Fruit fly (Drosophila melanogaster): ENCODE results near the gene SF2.

The SF2 gene

DNA sequence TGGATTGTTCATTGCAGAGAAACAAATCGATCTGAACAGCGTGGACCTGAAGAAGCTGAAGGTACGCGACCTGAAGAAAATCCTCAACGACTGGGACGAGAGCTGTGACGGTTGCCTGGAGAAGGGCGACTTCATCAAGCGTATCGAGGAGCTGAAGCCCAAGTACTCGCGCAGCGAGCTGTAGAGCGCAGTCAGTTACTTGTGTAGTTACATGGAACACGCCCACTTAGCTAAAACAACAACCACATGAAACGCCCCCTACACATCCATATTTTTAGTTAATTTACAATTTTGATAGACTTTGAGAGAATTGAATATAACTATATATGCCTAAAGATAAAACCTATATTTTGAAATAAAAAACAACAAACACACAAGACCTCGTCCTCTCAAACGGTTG, 8.6 kb upstream of the SF2 start:
- peak; percentile 25 to 57 for TF ChIP-seq CTCF (optimal IDR thresholded peaks at IDR 0.05)
- no peak for TF ChIP-seq CG8478 (optimal IDR thresholded peaks at IDR 0.05)

- TF ChIP-seq CTCF (optimal IDR thresholded peaks at IDR 0.05): peak; percentile 24 to 38
- no peak for TF ChIP-seq CG8478 (optimal IDR thresholded peaks at IDR 0.05)
Observed at dm6 chr3R:16349111-16349655, 7.4 kb upstream of the SF2 start, which contains the start of the genes CG14879 and Manf. CG14879 (minus strand) TSS chr3R:16349226. Manf (plus strand) TSS chr3R:16349404.

- TF ChIP-seq CTCF (optimal IDR thresholded peaks at IDR 0.05) (no peak), CG8478 (optimal IDR thresholded peaks at IDR 0.05) (no peak)
Observed at dm6 chr3R:16348289-16348688, 6.5 kb upstream of the SF2 start.

DNA sequence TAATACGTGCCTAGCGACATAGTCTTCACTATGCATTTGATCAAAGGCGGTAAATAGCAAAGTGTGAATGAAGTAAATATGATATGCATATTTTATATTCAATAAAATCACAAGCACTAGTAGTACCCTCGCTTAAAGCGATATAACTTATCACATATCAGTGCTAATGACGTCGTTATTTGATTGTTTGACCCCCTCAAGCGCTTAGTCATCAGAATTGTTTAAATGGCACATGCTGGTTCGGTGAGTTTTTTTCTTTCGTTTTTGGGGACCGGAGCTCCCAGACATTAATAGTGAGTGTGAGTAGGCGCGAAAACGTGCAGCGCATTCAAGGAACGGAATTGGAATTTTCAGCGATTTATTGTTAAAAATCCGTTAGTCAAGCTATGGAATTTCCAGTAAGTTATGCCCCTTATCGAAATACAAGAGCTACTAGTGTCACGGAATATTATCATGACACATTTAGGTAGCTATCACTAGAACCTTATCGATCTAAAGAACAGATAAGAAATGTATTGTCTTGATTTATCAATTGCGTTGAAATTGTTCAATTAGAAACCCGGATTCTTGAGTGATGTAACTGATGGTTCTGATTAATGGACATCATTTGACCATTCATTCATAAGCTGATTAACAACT, 6.0 kb upstream of the SF2 start:
- TF ChIP-seq CTCF (optimal IDR thresholded peaks at IDR 0.05) (no peak), CG8478 (optimal IDR thresholded peaks at IDR 0.05) (no peak)

DNA sequence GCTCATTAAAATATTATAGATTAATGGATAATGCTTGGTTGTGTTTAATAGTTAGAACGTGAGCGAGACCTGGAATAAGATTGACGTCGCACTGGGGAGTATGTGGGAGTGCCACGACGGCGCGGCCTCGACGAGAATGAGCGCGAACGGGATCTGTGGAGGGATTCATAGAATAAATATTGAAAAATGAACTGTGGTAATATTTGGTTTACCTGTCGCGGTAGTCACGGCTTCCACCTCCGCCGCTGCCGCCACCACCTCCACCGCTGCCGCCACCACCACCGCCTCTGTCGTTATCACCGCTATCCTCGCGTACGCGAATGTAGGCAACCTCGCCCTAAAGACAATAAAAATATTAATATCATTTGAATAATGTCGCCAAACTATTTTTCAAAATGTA, 1.2 kb downstream of the SF2 start:
- TF ChIP-seq CG8478 (optimal IDR thresholded peaks at IDR 0.05) (no peak), CTCF (optimal IDR thresholded peaks at IDR 0.05) (no peak)

DNA sequence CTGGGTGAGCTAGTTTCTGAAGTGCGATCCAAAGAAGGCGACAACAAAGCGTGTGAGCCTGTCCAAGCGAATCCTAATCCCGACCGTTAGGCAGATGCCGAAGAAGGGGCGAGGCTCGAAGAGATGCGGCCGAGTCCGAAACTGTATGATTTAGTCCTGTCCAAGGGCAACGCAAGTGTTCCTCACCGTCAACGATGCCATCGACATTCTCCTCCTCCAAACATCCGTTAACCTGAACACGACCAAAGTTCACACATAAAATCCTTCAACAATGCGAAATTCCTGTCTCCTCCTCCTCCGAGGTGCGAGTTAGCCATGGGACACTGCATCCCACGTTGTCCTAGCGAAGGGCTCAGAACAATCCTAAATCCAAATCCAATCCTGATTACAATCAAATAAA, 2.3 kb downstream of the SF2 start, which contains the start of gene Sulf1:
TSS of gene Sulf1 (minus strand) at position 101 of the 400 bp plus-strand sequence.
- TF ChIP-seq CTCF (optimal IDR thresholded peaks at IDR 0.05) (no peak), CG8478 (optimal IDR thresholded peaks at IDR 0.05) (no peak)

dm6 chr3R:16338342-16338741, 3.4 kb downstream of the SF2 start:
- TF ChIP-seq CG8478 (optimal IDR thresholded peaks at IDR 0.05) (no peak), CTCF (optimal IDR thresholded peaks at IDR 0.05) (peak in 1 of 2 experiments; percentile 8)

dm6 chr3R:16337863-16338262, 3.9 kb downstream of the SF2 start:
- TF ChIP-seq CTCF (optimal IDR thresholded peaks at IDR 0.05) (no peak), CG8478 (optimal IDR thresholded peaks at IDR 0.05) (no peak)

DNA sequence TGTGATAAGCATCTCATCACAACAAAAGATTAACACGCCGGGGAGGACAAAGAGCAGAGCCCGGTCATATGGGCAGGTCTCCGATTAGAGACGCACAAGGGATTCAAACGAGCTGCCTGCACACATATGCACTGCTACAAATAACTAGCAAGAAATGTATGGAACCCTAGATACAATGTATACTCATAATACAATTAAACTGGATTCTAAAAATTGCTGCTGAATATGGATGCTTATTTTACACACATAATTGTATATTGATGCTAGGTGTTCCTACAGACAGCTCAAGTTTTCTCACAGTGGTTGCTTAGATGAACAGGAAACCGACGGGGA, 4.8 kb downstream of the SF2 start:
- TF ChIP-seq CTCF (optimal IDR thresholded peaks at IDR 0.05) (no peak), CG8478 (optimal IDR thresholded peaks at IDR 0.05) (no peak)

DNA sequence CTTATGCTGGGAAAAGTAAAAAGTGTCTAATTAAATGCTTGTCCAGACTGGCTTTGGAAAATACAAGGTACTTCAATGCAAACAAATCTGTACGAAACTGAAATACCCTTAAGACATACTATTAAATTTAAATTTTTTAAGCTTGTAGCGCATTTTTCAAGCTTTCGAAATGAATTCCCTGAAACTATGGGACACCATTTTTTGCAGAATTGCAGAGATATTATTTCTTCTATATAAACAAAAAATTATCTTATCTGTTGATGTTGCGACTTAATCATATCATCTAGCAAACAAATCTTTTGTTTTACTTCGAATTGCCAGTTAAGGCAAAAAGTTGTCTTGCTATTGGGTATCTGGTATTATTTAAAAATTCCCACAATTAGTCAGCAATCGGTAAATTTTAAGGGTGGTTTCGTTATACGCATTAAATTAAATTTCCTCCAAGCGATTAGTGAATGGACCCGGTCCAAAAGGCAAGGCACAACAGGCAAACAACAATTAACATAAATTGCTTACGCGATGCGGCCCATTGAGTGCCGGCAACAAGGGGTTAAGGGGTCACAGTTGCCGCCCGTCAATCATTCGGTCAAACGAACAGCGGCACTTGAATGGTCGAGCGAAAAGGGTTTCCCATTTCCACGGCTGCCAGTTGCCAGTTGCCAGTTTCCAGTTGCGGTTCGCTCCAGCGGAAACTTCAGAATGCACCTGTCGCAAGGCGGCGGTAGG, 5.3 kb downstream of the SF2 start:
- no peak for TF ChIP-seq CTCF (optimal IDR thresholded peaks at IDR 0.05)
- TF ChIP-seq CG8478 (optimal IDR thresholded peaks at IDR 0.05): no peak

- TF ChIP-seq CG8478 (optimal IDR thresholded peaks at IDR 0.05): no peak
- no peak for TF ChIP-seq CTCF (optimal IDR thresholded peaks at IDR 0.05)
Observed at dm6 chr3R:16335438-16336073, 6.2 kb downstream of the SF2 start.

- TF ChIP-seq CTCF (optimal IDR thresholded peaks at IDR 0.05) (no peak), CG8478 (optimal IDR thresholded peaks at IDR 0.05) (no peak)
Observed at dm6 chr3R:16334797-16335196, 7.0 kb downstream of the SF2 start.

DNA sequence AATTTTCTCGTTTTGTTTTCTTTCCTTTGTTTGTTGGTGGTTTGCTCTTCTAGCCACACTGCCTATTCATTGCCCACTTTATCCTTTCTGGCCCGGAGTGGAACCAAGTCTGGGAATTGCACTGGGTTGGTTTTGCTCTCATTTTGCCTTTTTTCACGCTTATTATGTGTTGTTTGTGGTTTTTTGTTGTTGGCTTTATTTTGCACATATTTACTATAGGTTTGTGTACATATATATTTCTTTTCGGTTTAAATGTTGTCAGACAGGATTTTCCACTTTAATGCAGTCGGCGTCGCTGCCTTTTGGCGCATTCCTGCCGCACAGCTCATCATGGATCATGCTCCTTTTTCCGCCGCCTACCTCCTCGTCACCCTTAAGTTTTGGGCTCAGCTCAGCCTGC, 7.5 kb downstream of the SF2 start:
- TF ChIP-seq CTCF (optimal IDR thresholded peaks at IDR 0.05): no peak
- TF ChIP-seq CG8478 (optimal IDR thresholded peaks at IDR 0.05): no peak

- TF ChIP-seq CTCF (optimal IDR thresholded peaks at IDR 0.05) (no peak), CG8478 (optimal IDR thresholded peaks at IDR 0.05) (no peak)
Observed at dm6 chr3R:16331809-16332343, 9.9 kb downstream of the SF2 start.

- TF ChIP-seq CG8478 (optimal IDR thresholded peaks at IDR 0.05) (no peak), CTCF (optimal IDR thresholded peaks at IDR 0.05) (no peak)
Observed at dm6 chr3R:16329797-16330196, 12.0 kb downstream of the SF2 start.
